Fruit fly (Drosophila melanogaster) whole organism, prepupa: ENCODE data around the gene CG15643.

ENCODE experiments used
- CG32006 ChIP-seq: fragments of 200-800 bp; sonication (Bioruptor generic); optimal IDR thresholded peaks from 3 replicates; lab custom pipeline; 2017; ENCODE audit warnings: missing biosample characterization, mild to moderate bottlenecking, missing genetic modification characterization
- CG4318 ChIP-seq: fragments of 200-800 bp; sonication (Bioruptor generic); optimal IDR thresholded peaks from 3 replicates; lab custom pipeline; 2017; ENCODE audit warnings: missing biosample characterization, mild to moderate bottlenecking, missing genetic modification characterization
- Eip78C ChIP-seq: fragments of 200-800 bp; sonication (Bioruptor generic); peaks from one replicate; lab custom pipeline; 2016; ENCODE audit warnings: missing biosample characterization, missing genetic modification characterization
- Hr4 ChIP-seq: fragments of 200-800 bp; sonication (Bioruptor generic); optimal IDR thresholded peaks from 3 replicates; lab custom pipeline; 2016; ENCODE audit warnings: missing biosample characterization, missing genetic modification characterization
- Sox14 ChIP-seq: fragments of 200-800 bp; sonication (Bioruptor generic); optimal IDR thresholded peaks from 3 replicates; lab custom pipeline; 2016; ENCODE audit warnings: missing biosample characterization, missing genetic modification characterization
- esn ChIP-seq: fragments of 200-800 bp; sonication (Bioruptor generic); optimal IDR thresholded peaks from 2 replicates; lab custom pipeline; 2016; ENCODE audit warnings: missing biosample characterization, mild to moderate bottlenecking, missing genetic modification characterization, moderate library complexity
- vri ChIP-seq: fragments of 200-800 bp; sonication (Bioruptor generic); optimal IDR thresholded peaks from 3 replicates; lab custom pipeline; 2016; ENCODE audit warnings: missing biosample characterization, mild to moderate bottlenecking, missing genetic modification characterization

dm6 chrX:15582853-15583252, 10.9 kb upstream of the CG15643 start, which contains the start of the genes CG9215 and CG8097:
- peak; percentile 60 for TF ChIP-seq esn (GFP tag; lab: Kevin White, UChicago)
- no peak for TF ChIP-seq CG32006 (GFP tag; lab: Kevin White, UChicago)
- no peak for TF ChIP-seq CG4318 (GFP tag; lab: Kevin White, UChicago)
- TF ChIP-seq Hr4 (GFP tag; lab: Kevin White, UChicago): no peak
- TF ChIP-seq Eip78C (GFP tag; lab: Kevin White, UChicago): peak; percentile 63
- TF ChIP-seq Sox14 (GFP tag; lab: Kevin White, UChicago): peak; percentile 46
- TF ChIP-seq vri (GFP tag; lab: Kevin White, UChicago): no peak
